Worm (Caenorhabditis elegans) whole organism, late embryonic: Measurements from ENCODE around the gene C14B9.2.

Source experiments
- hlh-13 ChIP-seq: fragments of 200-800 bp; sonication (Bioruptor generic); optimal IDR thresholded peaks from 2 replicates; lab custom pipeline; 2018; ENCODE audit warnings: mild to moderate bottlenecking, missing genetic modification characterization, missing compliant biosample characterization
- hlh-6 ChIP-seq: sonication (generic microtip); optimal IDR thresholded peaks from 2 replicates; lab custom pipeline; 2016; ENCODE audit warnings: missing genotype, missing genetic modification characterization, missing compliant biosample characterization
- lin-11 ChIP-seq: fragments of 200-800 bp; sonication (Bioruptor generic); optimal IDR thresholded peaks from 2 replicates; lab custom pipeline; 2018; ENCODE audit warnings: mild to moderate bottlenecking, missing genetic modification characterization, missing compliant biosample characterization

- TF ChIP-seq hlh-13 (GFP tag; lab: Kevin White, UChicago) (no peak), hlh-6 (no peak), lin-11 (tag; lab: Kevin White, UChicago) (no peak)
Measured at ce11 chrIII:8164771-8165170, 31.3 kb downstream of the C14B9.2 start.
